Worm (Caenorhabditis elegans): ENCODE results near the gene F02D10.3.

- TF ChIP-seq nhr-28 (tag; optimal IDR thresholded peaks at IDR 0.05) (no peak), nhr-76 (tag; optimal IDR thresholded peaks at IDR 0.05) (no peak), lin-13 (tag; optimal IDR thresholded peaks at IDR 0.05) (no peak), sptf-1 (tag; optimal IDR thresholded peaks at IDR 0.05) (no peak), pha-4 (tag; optimal IDR thresholded peaks at IDR 0.05) (no peak), ces-1 (GFP tag; optimal IDR thresholded peaks at IDR 0.05) (no peak), M03D4.4 (tag; optimal IDR thresholded peaks at IDR 0.05) (no peak), unc-62 (GFP tag; optimal IDR thresholded peaks at IDR 0.05) (no peak), lsy-2 (tag; optimal IDR thresholded peaks at IDR 0.05) (no peak), nhr-237 (tag; optimal IDR thresholded peaks at IDR 0.05) (no peak), elt-3 (tag; optimal IDR thresholded peaks at IDR 0.05) (no peak), hlh-1 (tag; optimal IDR thresholded peaks at IDR 0.05) (no peak), mep-1 (tag; optimal IDR thresholded peaks at IDR 0.05) (no peak)
Observed at ce11 chrX:13481704-13482103, 19.3 kb upstream of the F02D10.3 start, which contains the start of gene srd-50.
